Worm (Caenorhabditis elegans) whole organism, L4 larva: ENCODE results near the gene rimb-1.

Experiments
- F10B5.3 ChIP-seq: sonication (generic microtip); optimal IDR thresholded peaks from 2 replicates; lab custom pipeline; 2016; ENCODE audit warnings: mild to moderate bottlenecking, missing genetic modification characterization, missing compliant biosample characterization
- F26F4.8 ChIP-seq: fragments of 200-800 bp; sonication (Bioruptor generic); conservative IDR thresholded peaks from 2 replicates; pipeline ENCODE4 v1.3.6; 2022; ENCODE audit warnings: missing genetic modification characterization, missing compliant biosample characterization
- F44E2.7 ChIP-seq: fragments of 200-800 bp; sonication (Bioruptor generic); IDR thresholded peaks from 2 replicates; pipeline ENCODE4 v2.1.2; 2022; ENCODE audit warnings: missing genetic modification characterization, missing compliant biosample characterization
- R02D3.7 ChIP-seq: fragments of 150-350 bp; sonication (generic microtip); optimal IDR thresholded peaks from 3 replicates; lab custom pipeline; 2014; ENCODE audit warnings: missing biosample characterization, missing genetic modification characterization
- Y105C5A.15 ChIP-seq: fragments of 200-800 bp; sonication (Bioruptor generic); IDR thresholded peaks from 2 replicates; pipeline ENCODE4 v1.3.6; 2022; ENCODE audit warnings: missing genetic modification characterization, missing compliant biosample characterization
- aha-1 ChIP-seq: fragments of 150-350 bp; peaks from one replicate; lab custom pipeline; 2014; ENCODE audit warnings: missing biosample characterization, missing genetic modification characterization
- arid-1 ChIP-seq: fragments of 200-800 bp; sonication (Bioruptor generic); conservative IDR thresholded peaks from 2 replicates; pipeline ENCODE4 v1.3.6; 2022; ENCODE audit warnings: missing genetic modification reagents, missing genetic modification characterization, missing compliant biosample characterization
- ceh-28 ChIP-seq: fragments of 150-350 bp; optimal IDR thresholded peaks from 2 replicates; lab custom pipeline; 2014; ENCODE audit warnings: missing biosample characterization, missing genetic modification reagents, missing genetic modification characterization
- ceh-32 ChIP-seq: sonication (generic microtip); optimal IDR thresholded peaks from 2 replicates; lab custom pipeline; 2016; ENCODE audit warnings: mild to moderate bottlenecking, missing genetic modification characterization, missing compliant biosample characterization; ENCODE audit not compliant: poor library complexity
- ctbp-1 ChIP-seq: fragments of 200-800 bp; sonication (Bioruptor generic); IDR thresholded peaks from 2 replicates; pipeline ENCODE4 v1.3.6; 2022; ENCODE audit warnings: missing genetic modification reagents, missing genetic modification characterization, missing compliant biosample characterization
- daf-19 ChIP-seq: fragments of 200-800 bp; sonication (Bioruptor generic); conservative IDR thresholded peaks from 2 replicates; pipeline ENCODE4 v1.3.6; 2022; ENCODE audit warnings: missing genetic modification characterization, missing compliant biosample characterization
- dmd-6 ChIP-seq: fragments of 200-800 bp; sonication (Bioruptor generic); IDR thresholded peaks from 2 replicates; pipeline ENCODE4 v1.3.6; 2022; ENCODE audit warnings: missing genetic modification reagents, missing genetic modification characterization, missing compliant biosample characterization
- dve-1 ChIP-seq: sonication (generic microtip); optimal IDR thresholded peaks from 2 replicates; lab custom pipeline; 2017; ENCODE audit warnings: antibody characterized with exemption, mild to moderate bottlenecking, missing genetic modification characterization, missing compliant biosample characterization; ENCODE audit not compliant: insufficient read depth
- egl-43 ChIP-seq: fragments of 200-800 bp; sonication (Bioruptor generic); IDR thresholded peaks from 2 replicates; pipeline ENCODE4 v1.3.6; 2022; ENCODE audit warnings: missing genetic modification reagents, missing genetic modification characterization, missing compliant biosample characterization
- fkh-10 ChIP-seq: fragments of 150-350 bp; optimal IDR thresholded peaks from 2 replicates; lab custom pipeline; 2014; ENCODE audit warnings: missing biosample characterization, missing genetic modification reagents, missing genetic modification characterization
- hif-1 ChIP-seq, 2 experiments: sonication (generic microtip); optimal IDR thresholded peaks; 2 replicates each; lab custom pipeline; 2016 to 2017; ENCODE audit warnings: missing compliant biosample characterization in 2 of 2, missing genetic modification characterization in 2 of 2, missing genetic modification reagents in 2 of 2, missing genotype in 2 of 2, mild to moderate bottlenecking in 1 of 2
- hmg-1.1 ChIP-seq: fragments of 200-800 bp; sonication (Bioruptor generic); IDR thresholded peaks from 2 replicates; pipeline ENCODE4 v1.3.6; 2022; ENCODE audit warnings: missing genetic modification reagents, missing genetic modification characterization, missing compliant biosample characterization
- lin-38 ChIP-seq: fragments of 200-800 bp; sonication (Bioruptor generic); IDR thresholded peaks from 2 replicates; pipeline ENCODE4 v1.3.6; 2022; ENCODE audit warnings: missing genetic modification reagents, missing genetic modification characterization, missing compliant biosample characterization
- lir-3 ChIP-seq: sonication (generic microtip); optimal IDR thresholded peaks from 2 replicates; lab custom pipeline; 2016; ENCODE audit warnings: mild to moderate bottlenecking, missing genetic modification characterization, missing compliant biosample characterization
- nhr-11 ChIP-seq: fragments of 150-350 bp; optimal IDR thresholded peaks from 2 replicates; lab custom pipeline; 2014; ENCODE audit warnings: missing biosample characterization, missing genetic modification characterization
- nhr-6 ChIP-seq: fragments of 150-350 bp; optimal IDR thresholded peaks from 2 replicates; lab custom pipeline; 2014; ENCODE audit warnings: missing biosample characterization, missing genetic modification characterization
- nhr-76 ChIP-seq: fragments of 150-350 bp; optimal IDR thresholded peaks from 2 replicates; lab custom pipeline; 2014; ENCODE audit warnings: missing biosample characterization, missing genetic modification characterization
- pqm-1 ChIP-seq: sonication (generic microtip); optimal IDR thresholded peaks from 2 replicates; lab custom pipeline; 2017; ENCODE audit warnings: missing biosample characterization, missing genetic modification characterization
- set-16 ChIP-seq: fragments of 200-800 bp; sonication (Bioruptor generic); IDR thresholded peaks from 2 replicates; pipeline ENCODE4 v1.3.6; 2022; ENCODE audit warnings: missing genetic modification reagents, missing genetic modification characterization, missing compliant biosample characterization
- zag-1 ChIP-seq: fragments of 150-350 bp; optimal IDR thresholded peaks from 2 replicates; lab custom pipeline; 2014; ENCODE audit warnings: missing biosample characterization, missing genetic modification characterization

The rimb-1 gene

DNA sequence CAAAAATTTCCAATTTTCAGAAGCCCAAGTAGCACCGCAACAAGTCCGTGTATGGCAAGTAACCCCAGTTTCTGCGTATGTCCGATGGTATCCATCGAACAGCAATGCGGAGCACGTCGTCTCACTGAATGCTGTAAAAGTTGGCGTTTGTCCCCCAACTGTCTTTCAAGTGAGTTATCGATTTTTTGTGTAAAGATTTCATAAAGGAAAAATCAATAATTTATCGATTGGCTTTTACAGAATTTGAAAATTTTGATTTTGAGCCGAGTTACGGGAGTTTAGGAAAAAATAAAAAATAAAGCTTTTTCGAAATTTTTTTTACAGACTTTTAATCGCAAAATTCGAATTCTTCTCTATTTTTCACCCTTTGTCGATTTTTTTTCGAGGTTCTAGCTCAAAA is 6.0 kb downstream of the rimb-1 start:
- TF ChIP-seq fkh-10 (GFP tag; lab: Kevin White, UChicago) (no peak), ceh-28 (tag; lab: Kevin White, UChicago) (peak; percentile 78)

DNA sequence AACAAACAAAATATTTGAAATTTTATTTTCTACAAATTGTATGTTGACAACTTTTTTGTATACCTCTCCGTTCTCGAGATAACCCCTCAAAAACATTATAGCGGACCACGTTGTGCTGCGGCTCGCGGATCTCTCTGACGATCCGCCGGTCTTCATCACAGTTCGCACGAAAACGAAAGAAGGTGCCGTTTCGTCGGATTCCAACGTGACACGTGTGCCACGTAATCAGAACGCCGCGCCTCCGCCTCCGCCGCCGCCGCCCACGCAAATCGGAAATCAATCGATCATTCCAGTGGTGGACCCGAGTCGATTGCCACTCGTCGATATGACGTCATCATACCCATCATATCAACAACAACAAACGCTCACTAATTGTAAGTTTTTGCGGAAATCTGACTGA is 11.3 kb downstream of the rimb-1 start:
- no peak for TF ChIP-seq pqm-1 (tag; lab: Kevin White, UChicago)
- TF ChIP-seq dve-1 (tag; lab: Kevin White, UChicago): no peak
- TF ChIP-seq nhr-6 (tag; lab: Kevin White, UChicago): no peak
- TF ChIP-seq set-16 (GFP tag; lab: Robert Waterston, UW): peak; percentile 61
- TF ChIP-seq, all 104 proteins: peak for 1

DNA sequence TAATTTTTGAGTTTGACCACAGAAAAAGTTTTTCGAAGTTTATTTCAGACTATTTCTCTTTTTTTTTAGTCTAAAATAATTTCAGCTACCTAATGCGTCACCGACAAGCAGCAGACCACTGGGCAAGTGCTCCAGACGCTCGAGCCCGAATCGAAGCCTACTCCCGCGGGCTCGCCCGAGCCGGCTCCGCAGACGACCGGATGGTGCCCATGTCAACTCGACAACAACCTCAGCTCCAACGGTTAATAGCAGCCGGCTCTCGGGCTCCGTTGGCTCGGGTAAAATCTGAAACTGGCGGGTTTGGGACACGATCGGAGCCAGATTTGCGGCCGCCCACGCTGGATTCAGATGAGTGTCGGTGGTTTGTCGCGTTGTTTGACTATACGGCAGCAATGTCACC is 14.9 kb downstream of the rimb-1 start:
- TF ChIP-seq R02D3.7 (tag; lab: Kevin White, UChicago) (no peak), F26F4.8 (GFP tag; lab: Robert Waterston, UW) (0 out of 2 replicates have a peak, but pooled peaks have one; percentile 9), set-16 (GFP tag; lab: Robert Waterston, UW) (peak; percentile 91), egl-43 (GFP tag; lab: Robert Waterston, UW) (0 out of 2 replicates have a peak, but pooled peaks have one; percentile 16)

DNA sequence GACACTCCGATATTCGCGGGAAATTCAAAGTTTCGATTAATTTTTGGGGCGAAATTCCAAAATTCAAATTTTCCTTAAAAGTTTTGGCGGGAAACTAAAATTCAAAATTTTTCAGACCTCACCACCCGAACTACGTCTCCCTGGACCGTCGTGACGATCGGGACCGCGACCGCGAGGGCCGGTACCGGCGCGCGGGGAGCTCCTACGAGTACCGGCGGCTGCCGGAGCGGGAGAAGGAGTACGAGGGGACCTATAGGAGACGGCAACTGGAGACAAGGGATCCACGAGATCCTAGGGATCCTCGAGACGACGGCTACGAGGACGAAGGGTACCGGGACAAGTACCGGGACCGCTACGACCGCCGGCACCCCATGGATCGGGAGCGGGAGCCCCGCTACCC is 16.3 kb downstream of the rimb-1 start:
- TF ChIP-seq ceh-32 (tag; lab: Kevin White, UChicago) (no peak), lir-3 (tag; lab: Kevin White, UChicago) (no peak), aha-1 (tag; lab: Kevin White, UChicago) (peak; percentile 14), F44E2.7 (GFP tag; lab: Robert Waterston, UW) (no peak), set-16 (GFP tag; lab: Robert Waterston, UW) (peak; percentile 93), nhr-6 (tag; lab: Kevin White, UChicago) (no peak), F10B5.3 (tag; lab: Kevin White, UChicago) (no peak), nhr-11 (no peak), Y105C5A.15 (GFP tag; lab: Robert Waterston, UW) (no peak), nhr-76 (no peak)

ce11 chrIII:1805415-1806008 is 17.4 kb downstream of the rimb-1 start:
- peak; percentile 98 for TF ChIP-seq ceh-28 (tag; lab: Kevin White, UChicago)
- no peak for TF ChIP-seq hif-1 (tag; optimal IDR thresholded peaks at IDR 0.05; lab: Kevin White, UChicago)

DNA sequence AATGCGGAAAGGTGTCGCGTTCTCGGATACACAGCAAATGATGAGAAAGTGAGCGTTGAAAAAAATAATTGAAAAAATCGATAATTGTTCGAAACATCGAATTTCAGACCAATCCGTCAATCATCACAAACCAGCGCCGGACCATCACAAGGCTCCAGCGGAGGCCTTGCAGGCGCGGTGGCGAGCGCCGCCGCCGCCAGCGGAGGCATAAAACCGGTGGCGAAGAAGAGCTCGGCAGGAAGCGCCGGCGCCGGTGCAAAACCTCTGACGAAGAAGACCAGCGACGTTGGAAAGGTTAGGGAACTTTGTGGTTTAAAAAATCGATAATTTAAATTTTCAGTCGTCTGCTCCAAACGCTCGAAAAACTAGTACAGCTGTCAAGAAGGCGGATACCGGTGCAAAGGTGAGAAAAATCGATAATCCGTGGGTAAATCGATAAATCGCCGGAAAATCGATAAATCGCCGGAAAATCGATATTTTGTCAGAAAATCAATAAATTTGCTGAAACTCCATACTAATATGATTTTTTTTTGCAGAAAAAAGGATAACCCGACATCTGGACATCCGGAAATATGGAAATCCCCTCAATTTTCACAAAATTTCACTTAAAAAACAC is 18.2 kb downstream of the rimb-1 start:
- TF ChIP-seq set-16 (GFP tag; lab: Robert Waterston, UW): peak; percentile 97
- TF ChIP-seq ceh-28 (tag; lab: Kevin White, UChicago): peak; percentile 94
- no peak for TF ChIP-seq aha-1 (tag; lab: Kevin White, UChicago)

- TF ChIP-seq dmd-6 (GFP tag; lab: Robert Waterston, UW) (0 out of 2 replicates have a peak, but pooled peaks have one; percentile 11), hmg-1.1 (GFP tag; lab: Robert Waterston, UW) (peak; percentile 43; the same call in 1 of the 2 replicates), F44E2.7 (GFP tag; lab: Robert Waterston, UW) (peak; percentile 99), ceh-28 (tag; lab: Kevin White, UChicago) (peak; percentile 99), ctbp-1 (GFP tag; lab: Robert Waterston, UW) (0 out of 2 replicates have a peak, but pooled peaks have one; percentile 30)
These were observed 19.3 kb downstream of the rimb-1 start for ce11 chrIII:1807297-1807935.

ce11 chrIII:1814285-1814684 is 26.2 kb downstream of the rimb-1 start:
- TF ChIP-seq zag-1 (no peak), lin-38 (GFP tag; lab: Robert Waterston, UW) (no peak), arid-1 (GFP tag; lab: Robert Waterston, UW) (no peak), daf-19 (no peak), fkh-10 (GFP tag; lab: Kevin White, UChicago) (no peak), set-16 (GFP tag; lab: Robert Waterston, UW) (peak; percentile 68)
